Worm (Caenorhabditis elegans) whole organism, L2 larva: ENCODE results near the gene R10E11.6.

Experiments
- C34F6.9 ChIP-seq: fragments of 150-350 bp; optimal IDR thresholded peaks from 2 replicates; lab custom pipeline; 2014; ENCODE audit warnings: missing biosample characterization, missing genetic modification characterization
- R02D3.7 ChIP-seq: fragments of 150-350 bp; optimal IDR thresholded peaks from 2 replicates; lab custom pipeline; 2014; ENCODE audit warnings: missing biosample characterization, missing genetic modification characterization
- Y55F3AM.14 ChIP-seq: fragments of 200-800 bp; sonication (Bioruptor generic); optimal IDR thresholded peaks from 2 replicates; lab custom pipeline; 2018; ENCODE audit warnings: mild to moderate bottlenecking, missing genetic modification characterization, missing compliant biosample characterization
- alr-1 ChIP-seq: fragments of 150-350 bp; optimal IDR thresholded peaks from 2 replicates; lab custom pipeline; 2014; ENCODE audit warnings: missing biosample characterization, missing genetic modification characterization
- aly-2 ChIP-seq: fragments of 150-350 bp; optimal IDR thresholded peaks from 2 replicates; lab custom pipeline; 2014; ENCODE audit warnings: missing biosample characterization, missing genetic modification characterization
- ama-1 ChIP-seq: fragments of 150-350 bp; optimal IDR thresholded peaks from 2 replicates; lab custom pipeline; 2018; ENCODE audit warnings: inconsistent platforms
- ceh-16 ChIP-seq: fragments of 150-350 bp; optimal IDR thresholded peaks from 2 replicates; lab custom pipeline; 2014; ENCODE audit warnings: missing biosample characterization, missing genetic modification characterization
- crh-2 ChIP-seq: sonication (generic microtip); optimal IDR thresholded peaks from 2 replicates; lab custom pipeline; 2017; ENCODE audit warnings: missing biosample characterization, missing genetic modification characterization
- dmd-4 ChIP-seq: sonication (generic microtip); optimal IDR thresholded peaks from 2 replicates; lab custom pipeline; 2017; ENCODE audit warnings: missing biosample characterization, missing genetic modification characterization
- egl-27 ChIP-seq: sonication (generic microtip); optimal IDR thresholded peaks from 3 replicates; lab custom pipeline; 2017; ENCODE audit warnings: missing biosample characterization, missing genetic modification reagents, missing genetic modification characterization
- elt-1 ChIP-seq: fragments of 150-350 bp; optimal IDR thresholded peaks from 2 replicates; lab custom pipeline; 2014; ENCODE audit warnings: missing biosample characterization, missing genetic modification characterization
- elt-3 ChIP-seq: sonication (generic microtip); optimal IDR thresholded peaks from 2 replicates; lab custom pipeline; 2017; ENCODE audit warnings: missing biosample characterization, missing genetic modification characterization
- gmeb-1 ChIP-seq: fragments of 150-350 bp; optimal IDR thresholded peaks from 2 replicates; lab custom pipeline; 2014; ENCODE audit warnings: missing biosample characterization, missing genetic modification characterization
- lin-11 ChIP-seq: fragments of 150-350 bp; sonication (generic microtip); optimal IDR thresholded peaks from 2 replicates; lab custom pipeline; 2014; ENCODE audit warnings: missing biosample characterization, missing genetic modification characterization, inconsistent platforms, mixed read lengths
- lsy-2 ChIP-seq, 2 experiments: fragments of 150-350 bp in 1 of 2; sonication (generic microtip) in 1 of 2; optimal IDR thresholded peaks; 2 replicates each; lab custom pipeline; 2014 to 2017; ENCODE audit warnings: missing biosample characterization in 2 of 2, missing genetic modification characterization in 2 of 2
- mab-5 ChIP-seq: fragments of 150-350 bp; optimal IDR thresholded peaks from 2 replicates; lab custom pipeline; 2014; ENCODE audit warnings: missing biosample characterization, missing genetic modification characterization
- mbf-1 ChIP-seq: sonication (generic microtip); optimal IDR thresholded peaks from 2 replicates; lab custom pipeline; 2017; ENCODE audit warnings: missing biosample characterization, missing genetic modification characterization
- nhr-11 ChIP-seq: fragments of 150-350 bp; optimal IDR thresholded peaks from 2 replicates; lab custom pipeline; 2014; ENCODE audit warnings: missing biosample characterization, missing genetic modification characterization
- nhr-129 ChIP-seq: fragments of 150-350 bp; optimal IDR thresholded peaks from 2 replicates; lab custom pipeline; 2014; ENCODE audit warnings: missing biosample characterization, missing genetic modification characterization
- nhr-21 ChIP-seq: fragments of 150-350 bp; optimal IDR thresholded peaks from 2 replicates; lab custom pipeline; 2014; ENCODE audit warnings: missing biosample characterization, missing genetic modification characterization
- nhr-23 ChIP-seq: fragments of 150-350 bp; optimal IDR thresholded peaks from 2 replicates; lab custom pipeline; 2014; ENCODE audit warnings: missing biosample characterization, missing genetic modification reagents, missing genetic modification characterization
- nhr-237 ChIP-seq: fragments of 150-350 bp; optimal IDR thresholded peaks from 2 replicates; lab custom pipeline; 2014; ENCODE audit warnings: missing biosample characterization, missing genetic modification characterization
- nhr-25 ChIP-seq: fragments of 150-350 bp; sonication (generic microtip); optimal IDR thresholded peaks from 3 replicates; lab custom pipeline; 2014; ENCODE audit warnings: missing biosample characterization, missing genetic modification characterization
- nhr-6 ChIP-seq: fragments of 150-350 bp; optimal IDR thresholded peaks from 2 replicates; lab custom pipeline; 2014; ENCODE audit warnings: missing biosample characterization, missing genetic modification characterization
- nhr-77 ChIP-seq: fragments of 150-350 bp; optimal IDR thresholded peaks from 2 replicates; lab custom pipeline; 2014; ENCODE audit warnings: missing biosample characterization, missing genetic modification characterization
- sem-4 ChIP-seq: fragments of 150-350 bp; optimal IDR thresholded peaks from 2 replicates; lab custom pipeline; 2014; ENCODE audit warnings: missing biosample characterization, missing genetic modification reagents, missing genetic modification characterization
- sma-3 ChIP-seq: sonication (generic microtip); optimal IDR thresholded peaks from 2 replicates; lab custom pipeline; 2016; ENCODE audit warnings: missing genetic modification reagents, missing genetic modification characterization, missing compliant biosample characterization
- snpc-4 ChIP-seq: fragments of 150-350 bp; optimal IDR thresholded peaks from 2 replicates; lab custom pipeline; 2014; ENCODE audit warnings: missing biosample characterization, missing genetic modification characterization
- unc-39 ChIP-seq: fragments of 150-350 bp; optimal IDR thresholded peaks from 2 replicates; lab custom pipeline; 2014; ENCODE audit warnings: missing biosample characterization, missing genetic modification characterization
- unc-55 ChIP-seq: fragments of 150-350 bp; sonication (generic microtip); optimal IDR thresholded peaks from 3 replicates; lab custom pipeline; 2014; ENCODE audit warnings: missing biosample characterization, missing genetic modification reagents, missing genetic modification characterization
- unc-62 ChIP-seq: fragments of 150-350 bp; optimal IDR thresholded peaks from 2 replicates; lab custom pipeline; 2014; ENCODE audit warnings: missing biosample characterization, missing genetic modification reagents, missing genetic modification characterization
- zag-1 ChIP-seq: fragments of 150-350 bp; optimal IDR thresholded peaks from 2 replicates; lab custom pipeline; 2014; ENCODE audit warnings: missing biosample characterization, missing genetic modification characterization
- ztf-1 ChIP-seq: fragments of 200-800 bp; sonication (Bioruptor generic); conservative IDR thresholded peaks from 2 replicates; pipeline ENCODE4 v1.3.6; 2022; ENCODE audit warnings: missing genetic modification characterization, missing compliant biosample characterization

Gene R10E11.6

DNA sequence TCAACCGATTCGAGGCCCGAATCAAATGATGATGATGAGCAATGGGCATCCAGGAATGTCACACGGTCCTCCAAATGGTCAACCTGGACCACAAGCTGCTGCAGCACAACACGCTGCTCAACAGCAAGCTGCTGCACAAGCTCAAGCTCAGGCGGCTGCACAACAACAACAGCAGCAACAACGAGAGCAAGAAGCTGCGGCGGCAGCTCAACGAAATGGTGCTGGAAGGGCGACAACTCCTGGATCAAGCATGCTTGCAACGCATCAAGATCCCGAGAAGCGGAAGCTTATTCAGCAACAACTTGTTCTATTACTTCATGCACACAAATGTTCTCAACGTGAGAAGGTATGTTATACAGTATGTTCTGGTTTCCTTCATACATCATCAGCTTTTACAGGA, 14.8 kb upstream of the R10E11.6 start:
- TF ChIP-seq lin-11 (no peak), nhr-23 (tag; lab: Kevin White, UChicago) (no peak), nhr-11 (tag; lab: Kevin White, UChicago) (no peak), zag-1 (tag; lab: Kevin White, UChicago) (no peak), sem-4 (tag; lab: Kevin White, UChicago) (no peak), ztf-1 (GFP tag; lab: Robert Waterston, UW) (no peak), gmeb-1 (tag; lab: Kevin White, UChicago) (no peak), sma-3 (GFP tag; lab: Kevin White, UChicago) (no peak)

DNA sequence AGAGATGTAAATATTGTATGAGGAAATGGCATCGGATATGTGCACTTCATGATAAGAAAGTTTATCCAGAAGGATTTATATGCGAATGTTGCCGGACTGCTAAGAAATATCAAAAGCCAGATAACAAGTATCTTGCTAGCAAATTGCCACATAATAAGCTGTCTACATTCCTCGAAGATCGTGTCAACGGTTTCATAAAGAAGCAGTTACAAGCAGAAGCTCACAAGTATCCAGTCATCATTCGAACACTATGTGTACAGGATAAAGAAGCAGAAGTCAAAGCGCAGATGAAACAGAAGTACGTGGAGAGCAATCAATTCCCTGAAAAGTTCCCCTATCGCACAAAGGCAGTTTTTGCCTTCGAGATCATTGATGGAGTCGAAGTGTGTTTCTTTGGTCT, 12.2 kb upstream of the R10E11.6 start:
- no peak for TF ChIP-seq sem-4 (tag; lab: Kevin White, UChicago)
- TF ChIP-seq, all 48 proteins: peak for 0

DNA sequence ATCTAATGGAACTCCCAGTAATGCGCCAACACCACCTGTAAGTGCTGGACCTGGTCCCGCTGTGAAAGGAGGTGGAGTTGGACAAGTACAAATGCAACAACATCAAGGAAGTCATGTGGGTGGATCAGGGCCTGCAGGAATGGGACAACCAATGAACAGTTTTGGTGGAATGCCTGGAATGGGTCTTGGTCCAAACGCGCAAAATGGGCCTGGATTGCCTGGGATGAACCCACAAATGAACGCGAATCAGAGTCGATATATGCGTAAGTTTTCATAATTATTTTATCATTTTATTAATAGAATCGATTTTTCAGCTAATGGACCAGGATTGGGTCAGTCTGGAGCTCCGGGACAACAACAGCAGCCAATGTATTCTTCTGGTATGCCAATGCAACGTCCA, 10.4 kb upstream of the R10E11.6 start:
- TF ChIP-seq snpc-4 (tag; lab: Kevin White, UChicago): no peak
- TF ChIP-seq nhr-23 (tag; lab: Kevin White, UChicago): no peak
- TF ChIP-seq aly-2 (tag; lab: Kevin White, UChicago): no peak
- no peak for TF ChIP-seq egl-27 (tag; lab: Kevin White, UChicago)
- no peak for TF ChIP-seq lsy-2 (tag; optimal IDR thresholded peaks at IDR 0.05; lab: Kevin White, UChicago)
- TF ChIP-seq nhr-237 (tag; lab: Kevin White, UChicago): no peak
- no peak for TF ChIP-seq Y55F3AM.14 (GFP tag; lab: Kevin White, UChicago)
- TF ChIP-seq nhr-25 (tag; lab: Kevin White, UChicago): no peak
- no peak for TF ChIP-seq nhr-129
- no peak for TF ChIP-seq nhr-6 (tag; lab: Kevin White, UChicago)
- no peak for TF ChIP-seq elt-1 (tag; lab: Kevin White, UChicago)
- TF ChIP-seq, all 48 proteins: peak for 0

ce11 chrIII:9775916-9776315, 6.9 kb upstream of the R10E11.6 start:
- TF ChIP-seq C34F6.9 (no peak), R02D3.7 (tag; lab: Kevin White, UChicago) (no peak), aly-2 (tag; lab: Kevin White, UChicago) (no peak), unc-55 (GFP tag; lab: Kevin White, UChicago) (peak; percentile 27), gmeb-1 (tag; lab: Kevin White, UChicago) (peak; percentile 59), unc-62 (GFP tag; lab: Kevin White, UChicago) (no peak), mab-5 (tag; lab: Kevin White, UChicago) (no peak), lsy-2 (tag; optimal IDR thresholded peaks at IDR 0.05; lab: Kevin White, UChicago) (peak in 1 of 2 experiments; percentile 39), crh-2 (tag; lab: Kevin White, UChicago) (no peak)

- TF ChIP-seq mab-5 (tag; lab: Kevin White, UChicago): no peak
- TF ChIP-seq R02D3.7 (tag; lab: Kevin White, UChicago): no peak
- no peak for TF ChIP-seq dmd-4 (tag; lab: Kevin White, UChicago)
- peak; percentile 5 for TF ChIP-seq nhr-129
- no peak for TF ChIP-seq mbf-1 (tag; lab: Kevin White, UChicago)
- TF ChIP-seq ama-1: no peak
- no peak for TF ChIP-seq lin-11
- no peak for TF ChIP-seq nhr-77 (tag; lab: Kevin White, UChicago)
- no peak for TF ChIP-seq elt-1 (tag; lab: Kevin White, UChicago)
- TF ChIP-seq unc-55 (GFP tag; lab: Kevin White, UChicago): no peak
- no peak for TF ChIP-seq nhr-21 (tag; lab: Kevin White, UChicago)
- TF ChIP-seq C34F6.9: peak; percentile 22
- peak in 1 of 2 experiments; percentile 15 for TF ChIP-seq lsy-2 (tag; optimal IDR thresholded peaks at IDR 0.05; lab: Kevin White, UChicago)
- TF ChIP-seq alr-1 (tag; lab: Kevin White, UChicago): no peak
- no peak for TF ChIP-seq unc-39 (tag; lab: Kevin White, UChicago)
- TF ChIP-seq crh-2 (tag; lab: Kevin White, UChicago): no peak
- no peak for TF ChIP-seq nhr-237 (tag; lab: Kevin White, UChicago)
- TF ChIP-seq elt-3 (tag; lab: Kevin White, UChicago): no peak
- TF ChIP-seq ceh-16: no peak
- TF ChIP-seq, all 48 proteins: peak for 3
Measured at ce11 chrIII:9776323-9776722, 6.5 kb upstream of the R10E11.6 start, which contains the start of gene usp-46. TSS of gene usp-46 (plus strand) at chrIII:9776623.
